Worm (Caenorhabditis elegans) whole organism, L4 larva: Measurements from ENCODE around the gene pqn-39.
A peak's percentile ranks its signal among the peaks of the same experiment; 100 is the strongest.

Experiments used
- F44E2.7 ChIP-seq: fragments of 200-800 bp; sonication (Bioruptor generic); IDR thresholded peaks from 2 replicates; pipeline ENCODE4 v2.1.2; 2022; ENCODE audit warnings: missing genetic modification characterization, missing compliant biosample characterization
- T26A8.4 ChIP-seq: fragments of 200-800 bp; sonication (Bioruptor generic); IDR thresholded peaks from 2 replicates; pipeline ENCODE4 v1.3.6; 2022; ENCODE audit warnings: missing genetic modification characterization, missing compliant biosample characterization
- Y5F2A.4 ChIP-seq: fragments of 200-800 bp; sonication (Bioruptor generic); optimal IDR thresholded peaks from 2 replicates; lab custom pipeline; 2018; ENCODE audit warnings: mild to moderate bottlenecking, missing genetic modification characterization, missing compliant biosample characterization
- aha-1 ChIP-seq: fragments of 150-350 bp; peaks from one replicate; lab custom pipeline; 2014; ENCODE audit warnings: missing biosample characterization, missing genetic modification characterization
- ama-1 ChIP-seq: fragments of 150-350 bp; optimal IDR thresholded peaks from 2 replicates; lab custom pipeline; 2014; ENCODE audit warnings: inconsistent platforms, mixed read lengths
- ceh-20 ChIP-seq: fragments of 200-800 bp; sonication (Bioruptor generic); IDR thresholded peaks from 2 replicates; pipeline ENCODE4 v1.3.6; 2022; ENCODE audit warnings: missing genetic modification reagents, missing genetic modification characterization, missing compliant biosample characterization
- ceh-28 ChIP-seq: fragments of 150-350 bp; optimal IDR thresholded peaks from 2 replicates; lab custom pipeline; 2014; ENCODE audit warnings: missing biosample characterization, missing genetic modification reagents, missing genetic modification characterization
- ceh-32 ChIP-seq: sonication (generic microtip); optimal IDR thresholded peaks from 2 replicates; lab custom pipeline; 2016; ENCODE audit warnings: mild to moderate bottlenecking, missing genetic modification characterization, missing compliant biosample characterization; ENCODE audit not compliant: poor library complexity
- cey-2 ChIP-seq: sonication (generic microtip); optimal IDR thresholded peaks from 3 replicates; lab custom pipeline; 2017; ENCODE audit warnings: missing genetic modification characterization, mild to moderate bottlenecking, missing compliant biosample characterization, antibody characterized with exemption, borderline replicate concordance; ENCODE audit not compliant: insufficient read depth
- daf-16 ChIP-seq, 3 experiments: sonication (generic microtip); optimal IDR thresholded peaks; 2 replicates each; lab custom pipeline; 2016 to 2017; ENCODE audit warnings: missing genetic modification characterization in 3 of 3, missing genetic modification reagents in 3 of 3, mild to moderate bottlenecking in 2 of 3, missing compliant biosample characterization in 2 of 3, missing biosample characterization in 1 of 3, moderate library complexity in 1 of 3
- dmd-6 ChIP-seq: fragments of 200-800 bp; sonication (Bioruptor generic); IDR thresholded peaks from 2 replicates; pipeline ENCODE4 v1.3.6; 2022; ENCODE audit warnings: missing genetic modification reagents, missing genetic modification characterization, missing compliant biosample characterization
- dve-1 ChIP-seq: sonication (generic microtip); optimal IDR thresholded peaks from 2 replicates; lab custom pipeline; 2017; ENCODE audit warnings: antibody characterized with exemption, mild to moderate bottlenecking, missing genetic modification characterization, missing compliant biosample characterization; ENCODE audit not compliant: insufficient read depth
- fkh-10 ChIP-seq: fragments of 150-350 bp; optimal IDR thresholded peaks from 2 replicates; lab custom pipeline; 2014; ENCODE audit warnings: missing biosample characterization, missing genetic modification reagents, missing genetic modification characterization
- hif-1 ChIP-seq, 2 experiments: sonication (generic microtip); optimal IDR thresholded peaks; 2 replicates each; lab custom pipeline; 2016 to 2017; ENCODE audit warnings: missing compliant biosample characterization in 2 of 2, missing genetic modification characterization in 2 of 2, missing genetic modification reagents in 2 of 2, missing genotype in 2 of 2, mild to moderate bottlenecking in 1 of 2
- hlh-11 ChIP-seq: fragments of 200-800 bp; sonication (Bioruptor generic); optimal IDR thresholded peaks from 2 replicates; lab custom pipeline; 2018; ENCODE audit warnings: mild to moderate bottlenecking, missing genetic modification characterization, missing compliant biosample characterization
- hlh-30 ChIP-seq: sonication (generic microtip); optimal IDR thresholded peaks from 2 replicates; lab custom pipeline; 2017; ENCODE audit warnings: antibody characterized with exemption, mild to moderate bottlenecking, missing genetic modification characterization, missing compliant biosample characterization; ENCODE audit not compliant: insufficient read depth
- lin-39 ChIP-seq: fragments of 150-350 bp; optimal IDR thresholded peaks from 2 replicates; lab custom pipeline; 2014; ENCODE audit warnings: missing biosample characterization, missing genetic modification reagents, missing genetic modification characterization
- lsy-2 ChIP-seq, 2 experiments: fragments of 150-350 bp in 1 of 2; sonication (generic microtip) in 1 of 2; optimal IDR thresholded peaks; 2 replicates each; lab custom pipeline; 2014 to 2017; ENCODE audit warnings: missing biosample characterization in 2 of 2, missing genetic modification characterization in 2 of 2
- madf-9 ChIP-seq: fragments of 200-800 bp; sonication (Bioruptor generic); conservative IDR thresholded peaks from 2 replicates; pipeline ENCODE4 v1.3.6; 2022; ENCODE audit warnings: missing genetic modification reagents, missing genetic modification characterization, missing compliant biosample characterization
- mes-2 ChIP-seq: sonication (generic microtip); optimal IDR thresholded peaks from 2 replicates; lab custom pipeline; 2016; ENCODE audit warnings: missing genotype, mild to moderate bottlenecking, missing genetic modification characterization, missing compliant biosample characterization; ENCODE audit not compliant: poor library complexity, severe bottlenecking
- mxl-3 ChIP-seq: fragments of 200-800 bp; sonication (Bioruptor generic); optimal IDR thresholded peaks from 2 replicates; lab custom pipeline; 2018; ENCODE audit warnings: mild to moderate bottlenecking, missing genetic modification characterization, missing compliant biosample characterization
- nhr-10 ChIP-seq: fragments of 150-350 bp; optimal IDR thresholded peaks from 2 replicates; lab custom pipeline; 2014; ENCODE audit warnings: missing biosample characterization, missing genetic modification characterization
- nhr-111 ChIP-seq: fragments of 200-800 bp; sonication (Bioruptor generic); optimal IDR thresholded peaks from 2 replicates; lab custom pipeline; 2018; ENCODE audit warnings: mild to moderate bottlenecking, missing genetic modification characterization, missing compliant biosample characterization
- nhr-28 ChIP-seq: fragments of 150-350 bp; optimal IDR thresholded peaks from 2 replicates; lab custom pipeline; 2014; ENCODE audit warnings: missing biosample characterization, missing genetic modification characterization
- nhr-42 ChIP-seq: fragments of 200-800 bp; sonication (Bioruptor generic); IDR thresholded peaks from 2 replicates; pipeline ENCODE4 v1.3.6; 2022; ENCODE audit warnings: missing genetic modification characterization, missing compliant biosample characterization
- nhr-77 ChIP-seq: fragments of 150-350 bp; optimal IDR thresholded peaks from 2 replicates; lab custom pipeline; 2014; ENCODE audit warnings: missing biosample characterization, missing genetic modification characterization
- pqm-1 ChIP-seq: sonication (generic microtip); optimal IDR thresholded peaks from 2 replicates; lab custom pipeline; 2017; ENCODE audit warnings: missing biosample characterization, missing genetic modification characterization
- saeg-2 ChIP-seq: fragments of 200-800 bp; sonication (Bioruptor generic); IDR thresholded peaks from 2 replicates; pipeline ENCODE4 v1.3.6; 2022; ENCODE audit warnings: missing genetic modification reagents, missing genetic modification characterization, missing compliant biosample characterization
- snpc-4 ChIP-seq: fragments of 150-350 bp; optimal IDR thresholded peaks from 2 replicates; lab custom pipeline; 2014; ENCODE audit warnings: missing biosample characterization, missing genetic modification characterization
- unc-130 ChIP-seq: sonication (generic microtip); optimal IDR thresholded peaks from 2 replicates; lab custom pipeline; 2016; ENCODE audit warnings: missing genetic modification reagents, missing genetic modification characterization, missing compliant biosample characterization
- unc-62 ChIP-seq, 3 experiments: fragments of 150-350 bp in 1 of 3; sonication (generic microtip); optimal IDR thresholded peaks in 2 of 3; peaks in 1 of 3; 1 replicate in 1 of 3; 2 replicates in 2 of 3; lab custom pipeline; 2014 to 2017; ENCODE audit warnings: missing biosample characterization in 3 of 3, missing genetic modification characterization in 3 of 3, missing genetic modification reagents in 3 of 3, missing genotype in 1 of 3
- vab-7 ChIP-seq: fragments of 200-800 bp; sonication (Bioruptor generic); IDR thresholded peaks from 2 replicates; pipeline ENCODE4 v1.3.6; 2022; ENCODE audit warnings: missing genetic modification reagents, missing genetic modification characterization, missing compliant biosample characterization
- zag-1 ChIP-seq: fragments of 150-350 bp; optimal IDR thresholded peaks from 2 replicates; lab custom pipeline; 2014; ENCODE audit warnings: missing biosample characterization, missing genetic modification characterization

Gene pqn-39

ce11 chrX:13940287-13940686, 28.2 kb downstream of the pqn-39 start:
- TF ChIP-seq aha-1 (tag; lab: Kevin White, UChicago): peak; percentile 88
- TF ChIP-seq Y5F2A.4 (GFP tag; lab: Kevin White, UChicago): no peak
- no peak for TF ChIP-seq dve-1 (tag; lab: Kevin White, UChicago)
- no peak for TF ChIP-seq F44E2.7 (GFP tag; lab: Robert Waterston, UW)
- TF ChIP-seq T26A8.4 (GFP tag; lab: Robert Waterston, UW): 0 out of 2 replicates have a peak, but pooled peaks have one; percentile 25
- no peak for TF ChIP-seq unc-130 (GFP tag; lab: Kevin White, UChicago)
- no peak for TF ChIP-seq ceh-32 (tag; lab: Kevin White, UChicago)
- TF ChIP-seq, all 104 proteins: peak for 2

DNA sequence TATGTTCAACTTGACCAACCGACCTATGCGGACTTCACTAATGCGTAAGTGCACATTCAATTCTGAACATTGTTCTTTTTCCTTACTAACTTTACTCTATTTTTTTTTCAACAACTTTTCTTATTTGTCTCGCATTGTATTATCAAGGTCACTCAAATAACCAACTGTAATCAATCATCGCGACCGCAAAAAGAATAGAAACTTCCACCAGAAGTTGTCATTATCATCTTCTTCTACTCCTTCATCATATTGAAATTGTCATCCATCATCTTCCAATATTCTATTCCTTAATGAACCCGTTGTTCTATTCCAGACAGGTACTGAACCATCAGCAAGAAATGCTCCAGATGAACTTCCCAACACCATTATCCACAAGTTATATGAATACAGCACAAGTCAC, 29.1 kb downstream of the pqn-39 start:
- TF ChIP-seq mes-2 (tag; lab: Kevin White, UChicago) (no peak), unc-62 (GFP tag; optimal IDR thresholded peaks at IDR 0.05 in 1 of 2; lab: Kevin White, UChicago) (peak in 1 of 2 experiments; percentile 99), unc-62 (tag; optimal IDR thresholded peaks at IDR 0.05; lab: Kevin White, UChicago) (no peak), nhr-28 (tag; lab: Kevin White, UChicago) (peak; percentile 19)

ce11 chrX:13937910-13938309, 30.6 kb downstream of the pqn-39 start:
- TF ChIP-seq mxl-3: peak; percentile 8
- TF ChIP-seq cey-2 (tag; lab: Kevin White, UChicago): no peak
- TF ChIP-seq hlh-30 (tag; lab: Kevin White, UChicago): peak; percentile 4
- no peak for TF ChIP-seq ceh-28 (tag; lab: Kevin White, UChicago)

DNA sequence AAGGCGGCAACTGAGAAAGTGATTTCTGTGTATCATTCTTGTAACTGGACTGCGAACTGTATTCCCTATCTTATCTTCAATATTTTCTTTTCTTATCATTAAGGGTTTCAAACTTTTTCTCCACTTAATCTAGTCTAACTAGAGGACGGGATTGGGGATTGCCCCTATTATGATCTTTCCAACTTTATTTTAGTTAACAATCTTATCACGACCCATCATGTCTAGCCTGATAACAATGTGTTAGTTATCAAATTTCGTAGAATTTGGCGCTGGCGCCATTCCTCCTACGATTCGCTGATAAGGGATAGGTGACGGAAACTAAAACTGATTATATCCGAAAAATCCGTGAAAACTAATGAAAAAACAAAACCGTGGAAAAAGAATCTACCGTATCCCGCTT, 31.1 kb downstream of the pqn-39 start:
- TF ChIP-seq dve-1 (tag; lab: Kevin White, UChicago): peak; percentile 44
- TF ChIP-seq pqm-1 (tag; lab: Kevin White, UChicago): peak; percentile 88
- TF ChIP-seq daf-16 (GFP tag; optimal IDR thresholded peaks at IDR 0.05; lab: Kevin White, UChicago): no peak
- TF ChIP-seq daf-16 (tag; optimal IDR thresholded peaks at IDR 0.05; lab: Kevin White, UChicago): peak; percentile 39
- no peak for TF ChIP-seq aha-1 (tag; lab: Kevin White, UChicago)
- peak; percentile 32 for TF ChIP-seq nhr-28 (tag; lab: Kevin White, UChicago)
- TF ChIP-seq unc-62 (GFP tag; optimal IDR thresholded peaks at IDR 0.05 in 1 of 2; lab: Kevin White, UChicago): peak in 1 of 2 experiments; percentile 84
- no peak for TF ChIP-seq unc-62 (tag; optimal IDR thresholded peaks at IDR 0.05; lab: Kevin White, UChicago)
- no peak for TF ChIP-seq lin-39 (tag; lab: Kevin White, UChicago)
- TF ChIP-seq hlh-11: peak; percentile 55
- TF ChIP-seq dmd-6 (GFP tag; lab: Robert Waterston, UW): peak; percentile 67

DNA sequence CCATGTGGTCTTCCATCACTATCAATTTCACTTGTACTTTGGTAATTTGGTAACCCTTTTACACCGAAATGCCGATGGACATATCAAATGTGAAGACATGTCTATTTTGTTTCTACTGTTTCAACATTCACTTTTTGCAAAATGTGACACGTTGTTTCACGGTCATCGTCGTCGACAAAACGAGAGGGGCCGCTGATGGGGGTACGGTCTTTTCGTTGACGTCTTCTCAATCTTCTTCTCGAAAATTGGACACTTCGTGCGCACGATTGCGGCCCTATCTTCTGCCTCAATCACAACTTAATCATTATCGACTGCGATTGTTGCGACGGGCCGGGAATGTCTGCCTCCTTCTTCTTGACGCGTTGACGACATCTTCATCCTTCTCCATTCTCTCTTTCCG, 31.8 kb downstream of the pqn-39 start:
- TF ChIP-seq unc-62 (GFP tag; optimal IDR thresholded peaks at IDR 0.05 in 1 of 2; lab: Kevin White, UChicago) (peak in 1 of 2 experiments; percentile 79), unc-62 (tag; optimal IDR thresholded peaks at IDR 0.05; lab: Kevin White, UChicago) (no peak), vab-7 (GFP tag; lab: Robert Waterston, UW) (no peak), nhr-42 (GFP tag; lab: Robert Waterston, UW) (no peak), ceh-20 (GFP tag; lab: Robert Waterston, UW) (no peak), lsy-2 (tag; optimal IDR thresholded peaks at IDR 0.05; lab: Kevin White, UChicago) (no peak), fkh-10 (GFP tag; lab: Kevin White, UChicago) (no peak), saeg-2 (GFP tag; lab: Robert Waterston, UW) (no peak), madf-9 (GFP tag; lab: Robert Waterston, UW) (no peak), nhr-111 (no peak), zag-1 (tag; lab: Kevin White, UChicago) (no peak), ama-1 (lab: Kevin White, UChicago) (no peak), nhr-77 (tag; lab: Kevin White, UChicago) (no peak), nhr-10 (tag; lab: Kevin White, UChicago) (no peak), mxl-3 (peak; percentile 50), snpc-4 (no peak), hlh-11 (peak; percentile 23), hif-1 (tag; optimal IDR thresholded peaks at IDR 0.05; lab: Kevin White, UChicago) (no peak), nhr-28 (tag; lab: Kevin White, UChicago) (peak; percentile 4)
